Worm (Caenorhabditis elegans) whole organism, L4 larva: ENCODE data around the gene T26G10.5.
"Not testable (repeated sequence)": the region's sequence is repeated elsewhere in the genome, so short reads cannot be mapped to it uniquely, and the experiment has no call there.

Source experiments
- F26F4.8 ChIP-seq: fragments of 200-800 bp; sonication (Bioruptor generic); conservative IDR thresholded peaks from 2 replicates; pipeline ENCODE4 v1.3.6; 2022; ENCODE audit warnings: missing genetic modification characterization, missing compliant biosample characterization
- F37D6.2 ChIP-seq: sonication (generic microtip); optimal IDR thresholded peaks from 2 replicates; lab custom pipeline; 2016; ENCODE audit warnings: mild to moderate bottlenecking, missing genetic modification characterization, missing compliant biosample characterization
- F49E8.2 ChIP-seq: sonication (generic microtip); optimal IDR thresholded peaks from 2 replicates; lab custom pipeline; 2016; ENCODE audit warnings: missing compliant biosample characterization, mild to moderate bottlenecking, missing genetic modification characterization, borderline replicate concordance
- R02D3.7 ChIP-seq: fragments of 150-350 bp; sonication (generic microtip); optimal IDR thresholded peaks from 3 replicates; lab custom pipeline; 2014; ENCODE audit warnings: missing biosample characterization, missing genetic modification characterization
- T26A8.4 ChIP-seq: fragments of 200-800 bp; sonication (Bioruptor generic); IDR thresholded peaks from 2 replicates; pipeline ENCODE4 v1.3.6; 2022; ENCODE audit warnings: missing genetic modification characterization, missing compliant biosample characterization
- Y48G9A.11 ChIP-seq: fragments of 200-800 bp; sonication (Bioruptor generic); IDR thresholded peaks from 2 replicates; pipeline ENCODE4 v1.3.6; 2022; ENCODE audit warnings: missing genetic modification reagents, missing genetic modification characterization, missing compliant biosample characterization
- Y75B8A.6 ChIP-seq: fragments of 200-800 bp; sonication (Bioruptor generic); IDR thresholded peaks from 2 replicates; pipeline ENCODE4 v1.3.6; 2022; ENCODE audit warnings: missing genetic modification reagents, missing genetic modification characterization, missing compliant biosample characterization
- aha-1 ChIP-seq: fragments of 150-350 bp; peaks from one replicate; lab custom pipeline; 2014; ENCODE audit warnings: missing biosample characterization, missing genetic modification characterization
- ceh-32 ChIP-seq: sonication (generic microtip); optimal IDR thresholded peaks from 2 replicates; lab custom pipeline; 2016; ENCODE audit warnings: mild to moderate bottlenecking, missing genetic modification characterization, missing compliant biosample characterization; ENCODE audit not compliant: poor library complexity
- ceh-82 ChIP-seq: sonication (generic microtip); optimal IDR thresholded peaks from 2 replicates; lab custom pipeline; 2017; ENCODE audit warnings: missing biosample characterization, missing genetic modification characterization
- ces-1 ChIP-seq: fragments of 150-350 bp; sonication (generic microtip); optimal IDR thresholded peaks from 4 replicates; lab custom pipeline; 2014; ENCODE audit warnings: missing biosample characterization, missing genetic modification reagents, missing genetic modification characterization
- ctbp-1 ChIP-seq: fragments of 200-800 bp; sonication (Bioruptor generic); IDR thresholded peaks from 2 replicates; pipeline ENCODE4 v1.3.6; 2022; ENCODE audit warnings: missing genetic modification reagents, missing genetic modification characterization, missing compliant biosample characterization
- daf-19 ChIP-seq: fragments of 200-800 bp; sonication (Bioruptor generic); conservative IDR thresholded peaks from 2 replicates; pipeline ENCODE4 v1.3.6; 2022; ENCODE audit warnings: missing genetic modification characterization, missing compliant biosample characterization
- daf-8 ChIP-seq: fragments of 200-800 bp; sonication (Bioruptor generic); IDR thresholded peaks from 2 replicates; pipeline ENCODE4 v1.3.6; 2022; ENCODE audit warnings: missing genetic modification characterization, missing compliant biosample characterization
- dmd-9 ChIP-seq: fragments of 200-800 bp; sonication (Bioruptor generic); IDR thresholded peaks from 2 replicates; pipeline ENCODE4 v1.3.6; 2022; ENCODE audit warnings: missing genetic modification reagents, missing genetic modification characterization, missing compliant biosample characterization
- duxl-1 ChIP-seq: sonication (generic microtip); optimal IDR thresholded peaks from 2 replicates; lab custom pipeline; 2016; ENCODE audit warnings: mild to moderate bottlenecking, missing genetic modification characterization, moderate library complexity, missing compliant biosample characterization; ENCODE audit not compliant: poor library complexity
- egl-43 ChIP-seq: fragments of 200-800 bp; sonication (Bioruptor generic); IDR thresholded peaks from 2 replicates; pipeline ENCODE4 v1.3.6; 2022; ENCODE audit warnings: missing genetic modification reagents, missing genetic modification characterization, missing compliant biosample characterization
- hlh-30 ChIP-seq: sonication (generic microtip); optimal IDR thresholded peaks from 2 replicates; lab custom pipeline; 2017; ENCODE audit warnings: antibody characterized with exemption, mild to moderate bottlenecking, missing genetic modification characterization, missing compliant biosample characterization; ENCODE audit not compliant: insufficient read depth
- hmg-1.1 ChIP-seq: fragments of 200-800 bp; sonication (Bioruptor generic); IDR thresholded peaks from 2 replicates; pipeline ENCODE4 v1.3.6; 2022; ENCODE audit warnings: missing genetic modification reagents, missing genetic modification characterization, missing compliant biosample characterization
- jun-1 ChIP-seq: fragments of 150-350 bp; optimal IDR thresholded peaks from 2 replicates; lab custom pipeline; 2014; ENCODE audit warnings: missing biosample characterization, missing genetic modification reagents, missing genetic modification characterization
- lin-15B ChIP-seq: fragments of 150-350 bp; sonication (generic microtip); optimal IDR thresholded peaks from 3 replicates; lab custom pipeline; 2014; ENCODE audit warnings: missing biosample characterization, missing genetic modification characterization
- lin-29 ChIP-seq: fragments of 200-800 bp; sonication (Bioruptor generic); IDR thresholded peaks from 2 replicates; pipeline ENCODE4 v1.3.6; 2022; ENCODE audit warnings: missing genetic modification reagents, missing genetic modification characterization, missing compliant biosample characterization
- lsy-2 ChIP-seq, 2 experiments: fragments of 150-350 bp in 1 of 2; sonication (generic microtip) in 1 of 2; optimal IDR thresholded peaks; 2 replicates each; lab custom pipeline; 2014 to 2017; ENCODE audit warnings: missing biosample characterization in 2 of 2, missing genetic modification characterization in 2 of 2
- madf-5 ChIP-seq, 2 experiments: fragments of 200-800 bp; sonication (Bioruptor generic); IDR thresholded peaks; 2 replicates each; pipeline ENCODE4 v1.3.6; 2022; ENCODE audit warnings: missing compliant biosample characterization in 2 of 2, missing genetic modification characterization in 2 of 2
- mdt-29 ChIP-seq: fragments of 200-800 bp; sonication (Bioruptor generic); IDR thresholded peaks from 2 replicates; pipeline ENCODE4 v1.3.6; 2022; ENCODE audit warnings: missing genetic modification reagents, missing genetic modification characterization, missing compliant biosample characterization
- mes-2 ChIP-seq: sonication (generic microtip); optimal IDR thresholded peaks from 2 replicates; lab custom pipeline; 2016; ENCODE audit warnings: missing genotype, mild to moderate bottlenecking, missing genetic modification characterization, missing compliant biosample characterization; ENCODE audit not compliant: poor library complexity, severe bottlenecking
- mxl-3 ChIP-seq: fragments of 200-800 bp; sonication (Bioruptor generic); optimal IDR thresholded peaks from 2 replicates; lab custom pipeline; 2018; ENCODE audit warnings: mild to moderate bottlenecking, missing genetic modification characterization, missing compliant biosample characterization
- nhr-111 ChIP-seq: fragments of 200-800 bp; sonication (Bioruptor generic); optimal IDR thresholded peaks from 2 replicates; lab custom pipeline; 2018; ENCODE audit warnings: mild to moderate bottlenecking, missing genetic modification characterization, missing compliant biosample characterization
- nhr-41 ChIP-seq: fragments of 200-800 bp; sonication (Bioruptor generic); IDR thresholded peaks from 2 replicates; pipeline ENCODE4 v1.3.6; 2022; ENCODE audit warnings: missing genetic modification reagents, missing genetic modification characterization, missing compliant biosample characterization
- nhr-6 ChIP-seq: fragments of 150-350 bp; optimal IDR thresholded peaks from 2 replicates; lab custom pipeline; 2014; ENCODE audit warnings: missing biosample characterization, missing genetic modification characterization
- nhr-76 ChIP-seq: fragments of 150-350 bp; optimal IDR thresholded peaks from 2 replicates; lab custom pipeline; 2014; ENCODE audit warnings: missing biosample characterization, missing genetic modification characterization
- php-3 ChIP-seq: fragments of 200-800 bp; sonication (Bioruptor generic); IDR thresholded peaks from 2 replicates; pipeline ENCODE4 v1.3.6; 2022; ENCODE audit warnings: missing genetic modification reagents, missing genetic modification characterization, missing compliant biosample characterization
- pqm-1 ChIP-seq: sonication (generic microtip); optimal IDR thresholded peaks from 2 replicates; lab custom pipeline; 2017; ENCODE audit warnings: missing biosample characterization, missing genetic modification characterization
- rbr-2 ChIP-seq: sonication (generic microtip); optimal IDR thresholded peaks from 2 replicates; lab custom pipeline; 2016; ENCODE audit warnings: missing genotype, missing genetic modification characterization, missing compliant biosample characterization
- sdz-12 ChIP-seq: fragments of 200-800 bp; sonication (Bioruptor generic); optimal IDR thresholded peaks from 2 replicates; lab custom pipeline; 2018; ENCODE audit warnings: mild to moderate bottlenecking, missing genetic modification characterization, missing compliant biosample characterization
- skn-1 ChIP-seq: fragments of 150-350 bp; optimal IDR thresholded peaks from 2 replicates; lab custom pipeline; 2014; ENCODE audit warnings: missing biosample characterization, missing genetic modification characterization
- spr-1 ChIP-seq: sonication (generic microtip); optimal IDR thresholded peaks from 2 replicates; lab custom pipeline; 2016; ENCODE audit warnings: mild to moderate bottlenecking, missing genetic modification characterization, missing compliant biosample characterization
- spr-3 ChIP-seq: fragments of 200-800 bp; sonication (Bioruptor generic); optimal IDR thresholded peaks from 2 replicates; lab custom pipeline; 2018; ENCODE audit warnings: mild to moderate bottlenecking, missing genetic modification characterization, missing compliant biosample characterization
- tag-97 ChIP-seq: fragments of 200-800 bp; sonication (Bioruptor generic); IDR thresholded peaks from 2 replicates; pipeline ENCODE4 v1.3.6; 2022; ENCODE audit warnings: missing genetic modification characterization, missing compliant biosample characterization
- tra-1 ChIP-seq: fragments of 200-800 bp; sonication (Bioruptor generic); IDR thresholded peaks from 2 replicates; pipeline ENCODE4 v1.3.6; 2022; ENCODE audit warnings: missing genetic modification reagents, missing genetic modification characterization, missing compliant biosample characterization
- unc-62 ChIP-seq, 3 experiments: fragments of 150-350 bp in 1 of 3; sonication (generic microtip); optimal IDR thresholded peaks in 2 of 3; peaks in 1 of 3; 1 replicate in 1 of 3; 2 replicates in 2 of 3; lab custom pipeline; 2014 to 2017; ENCODE audit warnings: missing biosample characterization in 3 of 3, missing genetic modification characterization in 3 of 3, missing genetic modification reagents in 3 of 3, missing genotype in 1 of 3

T26G10.5 gene

ce11 chrIII:9450933-9451332 is 24.7 kb upstream of the T26G10.5 start (continued):
- peak in 1 of 2 experiments; percentile 84 for TF ChIP-seq unc-62 (GFP tag; optimal IDR thresholded peaks at IDR 0.05 in 1 of 2; lab: Kevin White, UChicago)
- TF ChIP-seq unc-62 (tag; optimal IDR thresholded peaks at IDR 0.05; lab: Kevin White, UChicago): no peak

ce11 chrIII:9449831-9450230 is 23.6 kb upstream of the T26G10.5 start, which contains the start of gene F54C8.6:
Gene F54C8.6, minus strand, starts transcription at chrIII:9449931.
- TF ChIP-seq R02D3.7 (tag; lab: Kevin White, UChicago) (no peak), dmd-9 (no peak), nhr-6 (tag; lab: Kevin White, UChicago) (no peak), tra-1 (no peak), lin-29 (no peak), Y48G9A.11 (GFP tag; lab: Robert Waterston, UW) (no peak), php-3 (GFP tag; lab: Robert Waterston, UW) (no peak), egl-43 (GFP tag; lab: Robert Waterston, UW) (no peak), sdz-12 (GFP tag; lab: Kevin White, UChicago) (no peak), spr-3 (GFP tag; lab: Kevin White, UChicago) (no peak), lin-15B (tag; lab: Kevin White, UChicago) (no peak), hmg-1.1 (GFP tag; lab: Robert Waterston, UW) (no peak), lsy-2 (tag; optimal IDR thresholded peaks at IDR 0.05; lab: Kevin White, UChicago) (no peak), ceh-82 (no peak), Y75B8A.6 (GFP tag; lab: Robert Waterston, UW) (no peak), rbr-2 (no peak), mxl-3 (GFP tag; lab: Kevin White, UChicago) (no peak), F49E8.2 (tag; lab: Kevin White, UChicago) (no peak), nhr-41 (GFP tag; lab: Robert Waterston, UW) (no peak), F37D6.2 (tag; lab: Kevin White, UChicago) (no peak)

DNA sequence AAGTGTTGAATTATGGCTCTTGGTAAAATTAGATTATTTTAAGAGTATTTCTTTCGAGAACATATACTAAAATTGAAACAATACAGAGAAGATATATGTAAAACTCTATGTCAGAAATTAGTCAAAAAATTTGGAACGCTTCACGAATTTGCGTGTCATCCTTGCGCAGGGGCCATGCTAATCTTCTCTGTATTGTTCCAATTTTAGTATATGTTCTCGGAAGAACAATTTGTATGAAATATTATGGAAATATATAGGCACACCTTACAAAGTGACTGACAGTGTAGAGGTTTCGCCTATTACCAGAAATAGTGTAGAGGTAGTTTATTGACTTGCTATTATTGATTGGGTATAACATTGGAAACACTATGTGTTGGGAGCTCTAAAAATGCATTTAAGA is 21.4 kb upstream of the T26G10.5 start:
- 0 out of 2 replicates have a peak, but pooled peaks have one; percentile 11 for TF ChIP-seq F26F4.8 (GFP tag; lab: Robert Waterston, UW)
- TF ChIP-seq, all 104 proteins: peak for 1; not testable (repeated sequence) for 103

- TF ChIP-seq aha-1 (tag; lab: Kevin White, UChicago): peak; percentile 31
- peak in 1 of 2 experiments; percentile 36 for TF ChIP-seq unc-62 (GFP tag; optimal IDR thresholded peaks at IDR 0.05 in 1 of 2; lab: Kevin White, UChicago)
- not testable (repeated sequence) for TF ChIP-seq unc-62 (tag; optimal IDR thresholded peaks at IDR 0.05; lab: Kevin White, UChicago)
- TF ChIP-seq, all 104 proteins: peak for 2; not testable (repeated sequence) for 102
These were observed 19.5 kb upstream of the T26G10.5 start for ce11 chrIII:9445699-9446098.

ce11 chrIII:9443417-9444027 is 17.3 kb upstream of the T26G10.5 start, which contains the start of gene pir-2:
Gene pir-2, minus strand, starts transcription at chrIII:9443634.
- TF ChIP-seq ceh-32 (no peak), daf-8 (GFP tag; lab: Robert Waterston, UW) (no peak), aha-1 (tag; lab: Kevin White, UChicago) (peak; percentile 71), spr-1 (tag; lab: Kevin White, UChicago) (no peak), T26A8.4 (GFP tag; lab: Robert Waterston, UW) (peak; percentile 51), ces-1 (no peak), mdt-29 (GFP tag; lab: Robert Waterston, UW) (no peak), jun-1 (no peak), skn-1 (no peak), nhr-76 (tag; lab: Kevin White, UChicago) (no peak), F37D6.2 (tag; lab: Kevin White, UChicago) (peak; percentile 49), nhr-6 (tag; lab: Kevin White, UChicago) (peak; percentile 87), mes-2 (tag; lab: Kevin White, UChicago) (peak; percentile 92), pqm-1 (tag; lab: Kevin White, UChicago) (no peak), spr-3 (GFP tag; lab: Kevin White, UChicago) (no peak), ctbp-1 (GFP tag; lab: Robert Waterston, UW) (peak; percentile 38; the same call in 1 of the 2 replicates), nhr-111 (GFP tag; lab: Kevin White, UChicago) (no peak), hlh-30 (tag; lab: Kevin White, UChicago) (peak; percentile 91), madf-5 (GFP tag; IDR thresholded peaks at IDR 0.05; lab: Robert Waterston, UW) (no peak), tag-97 (GFP tag; lab: Robert Waterston, UW) (no peak), duxl-1 (tag; lab: Kevin White, UChicago) (peak; percentile 29), daf-19 (GFP tag; lab: Robert Waterston, UW) (no peak)
